Fruit fly (Drosophila melanogaster) whole organism: ENCODE measurements around the gene CG13001.

ENCODE experiments used
- CG8478 ChIP-seq: fragments of >200 bp; optimal IDR thresholded peaks from 2 replicates; lab custom pipeline; 2018; ENCODE audit warnings: inconsistent platforms
- Dll ChIP-seq: fragments of >200 bp; optimal IDR thresholded peaks from 2 replicates; lab custom pipeline; 2017
- EcR ChIP-seq, 2 experiments: fragments of >200 bp; optimal IDR thresholded peaks; 2 replicates each; lab custom pipeline; 2017; ENCODE audit warnings: missing biosample characterization in 2 of 2, missing genetic modification characterization in 2 of 2, missing genetic modification reagents in 2 of 2
- psq ChIP-seq: fragments of >200 bp; optimal IDR thresholded peaks from 2 replicates; lab custom pipeline; 2017
- usp ChIP-seq: fragments of >200 bp; optimal IDR thresholded peaks from 2 replicates; lab custom pipeline; 2017; ENCODE audit warnings: missing biosample characterization, missing genetic modification characterization, mixed read lengths

DNA sequence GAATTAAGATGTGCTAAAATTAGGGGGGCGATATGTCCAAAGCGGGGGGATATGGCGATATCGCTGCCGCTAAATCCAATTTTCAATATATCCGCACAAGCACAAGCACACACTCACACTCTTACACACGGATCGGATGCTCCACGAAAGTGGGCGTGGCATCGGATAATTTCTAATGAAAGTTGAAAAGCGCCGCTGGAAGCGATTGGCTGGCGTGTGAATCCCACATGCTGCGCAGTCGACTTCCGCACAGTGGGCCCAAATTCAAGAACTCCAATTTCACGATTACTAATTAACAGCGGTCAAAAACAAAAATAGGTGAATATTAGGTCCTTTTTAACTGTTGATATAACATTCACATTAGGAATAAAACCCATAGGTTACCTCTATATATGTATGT, 30.7 kb downstream of the CG13001 start:
- TF ChIP-seq CG8478 (lab: Kevin White, UChicago): no peak
- no peak for TF ChIP-seq usp (GFP tag; lab: Kevin White, UChicago)
- no peak for TF ChIP-seq Dll (lab: Kevin White, UChicago)
- TF ChIP-seq psq (lab: Kevin White, UChicago): no peak
- no peak for TF ChIP-seq EcR (GFP tag; optimal IDR thresholded peaks at IDR 0.05; lab: Kevin White, UChicago)
